Fruit fly (Drosophila melanogaster): ENCODE results near the gene CG2691.

Gene CG2691

dm6 chrX:13644696-13645393 lies 20.6 kb upstream of the CG2691 start:
- TF ChIP-seq CG14655 (GFP tag; optimal IDR thresholded peaks at IDR 0.05): peak; percentile 5
- peak; percentile 38 for TF ChIP-seq CG8159 (tag; optimal IDR thresholded peaks at IDR 0.05)
- peak; percentile 41 for TF ChIP-seq Snoo (tag; optimal IDR thresholded peaks at IDR 0.05)
- peak; percentile 49; the same call in 2 of the 3 replicates for TF ChIP-seq CG4496 (GFP tag; IDR thresholded peaks at IDR 0.05)
- no peak for TF ChIP-seq CG17806 (tag; optimal IDR thresholded peaks at IDR 0.05)
- peak; percentile 69 for TF ChIP-seq Pif1B (GFP tag; optimal IDR thresholded peaks at IDR 0.05)
- no peak for TF ChIP-seq CG8301 (tag; optimal IDR thresholded peaks at IDR 0.05)
- TF ChIP-seq Pif1A (GFP tag; optimal IDR thresholded peaks at IDR 0.05): peak; percentile 56
- peak; percentile 80 for TF ChIP-seq gl (tag; optimal IDR thresholded peaks at IDR 0.05)
- no peak for TF ChIP-seq CG9948 (tag; optimal IDR thresholded peaks at IDR 0.05)
- peak; percentile 61 for TF ChIP-seq EcR (GFP tag; optimal IDR thresholded peaks at IDR 0.05)
- no peak for TF ChIP-seq fd96Ca (GFP tag; IDR thresholded peaks at IDR 0.05)
- peak; percentile 19; the same call in 1 of the 2 replicates for TF ChIP-seq Ets98B (GFP tag; IDR thresholded peaks at IDR 0.05)
- TF ChIP-seq CG15710 (tag; optimal IDR thresholded peaks at IDR 0.05): peak; percentile 46
- TF ChIP-seq CG12605 (GFP tag; IDR thresholded peaks at IDR 0.05): no peak
- TF ChIP-seq CG10348 (GFP tag; IDR thresholded peaks at IDR 0.05): no peak
- TF ChIP-seq CG34367 (tag; optimal IDR thresholded peaks at IDR 0.05): peak; percentile 41
- no peak for TF ChIP-seq rn (GFP tag; IDR thresholded peaks at IDR 0.05)
- peak; percentile 78 for TF ChIP-seq CG13204 (GFP tag; optimal IDR thresholded peaks at IDR 0.05)

DNA sequence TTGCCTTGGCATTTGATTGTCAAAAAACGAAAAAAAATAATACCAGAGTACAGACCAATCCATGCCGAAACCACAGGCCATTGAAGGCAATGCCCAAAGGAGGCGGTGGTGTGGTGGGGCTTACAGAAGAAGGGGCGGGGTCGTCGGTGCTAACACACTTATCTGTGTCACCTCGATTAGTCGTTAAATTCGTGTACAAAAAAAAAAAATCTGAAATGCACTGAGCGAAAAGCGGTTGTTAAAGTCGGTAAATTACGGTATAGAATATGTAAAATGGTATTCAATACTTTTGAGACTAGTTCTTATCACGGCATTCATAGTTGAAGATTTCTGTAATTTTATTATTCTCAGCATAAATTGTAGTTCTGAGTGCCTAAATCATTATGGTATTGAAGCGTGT lies 19.8 kb upstream of the CG2691 start:
- TF ChIP-seq Snoo (tag; optimal IDR thresholded peaks at IDR 0.05): peak; percentile 14
- peak; percentile 56 for TF ChIP-seq CG15710 (tag; optimal IDR thresholded peaks at IDR 0.05)
- TF ChIP-seq Pif1A (GFP tag; optimal IDR thresholded peaks at IDR 0.05): peak; percentile 3
- 0 out of 3 replicates have a peak, but pooled peaks have one; percentile 42 for TF ChIP-seq fd96Ca (GFP tag; IDR thresholded peaks at IDR 0.05)
- peak; percentile 32 for TF ChIP-seq CG9948 (tag; optimal IDR thresholded peaks at IDR 0.05)
- TF ChIP-seq CG17806 (tag; optimal IDR thresholded peaks at IDR 0.05): peak; percentile 58
- no peak for TF ChIP-seq Pif1B (GFP tag; optimal IDR thresholded peaks at IDR 0.05)
- 0 out of 2 replicates have a peak, but pooled peaks have one; percentile 22 for TF ChIP-seq Ets98B (GFP tag; IDR thresholded peaks at IDR 0.05)
- no peak for TF ChIP-seq CG12605 (GFP tag; IDR thresholded peaks at IDR 0.05)
- TF ChIP-seq CG32121 (GFP tag; IDR thresholded peaks at IDR 0.05): 0 out of 2 replicates have a peak, but pooled peaks have one; percentile 22
- no peak for TF ChIP-seq D1 (tag; optimal IDR thresholded peaks at IDR 0.05)
- TF ChIP-seq CG10348 (GFP tag; IDR thresholded peaks at IDR 0.05): no peak
- peak; percentile 83 for TF ChIP-seq CG4496 (GFP tag; IDR thresholded peaks at IDR 0.05)
- no peak for TF ChIP-seq EcR (GFP tag; optimal IDR thresholded peaks at IDR 0.05)
- TF ChIP-seq CG14655 (GFP tag; optimal IDR thresholded peaks at IDR 0.05): peak; percentile 5
- peak; percentile 57 for TF ChIP-seq CG8159 (tag; optimal IDR thresholded peaks at IDR 0.05)
- no peak for TF ChIP-seq gl (tag; optimal IDR thresholded peaks at IDR 0.05)
- TF ChIP-seq rn (GFP tag; IDR thresholded peaks at IDR 0.05): 0 out of 2 replicates have a peak, but pooled peaks have one; percentile 24
- TF ChIP-seq CG34367 (tag; optimal IDR thresholded peaks at IDR 0.05): peak; percentile 46
- TF ChIP-seq CG8301 (tag; optimal IDR thresholded peaks at IDR 0.05): peak; percentile 17
- TF ChIP-seq CG13204 (GFP tag; optimal IDR thresholded peaks at IDR 0.05): no peak

- no peak for TF ChIP-seq CG8301 (tag; optimal IDR thresholded peaks at IDR 0.05)
- peak; percentile 36 for TF ChIP-seq CG13204 (GFP tag; optimal IDR thresholded peaks at IDR 0.05)
- TF ChIP-seq Pif1A (GFP tag; optimal IDR thresholded peaks at IDR 0.05): no peak
- no peak for TF ChIP-seq gl (tag; optimal IDR thresholded peaks at IDR 0.05)
- no peak for TF ChIP-seq CG17806 (tag; optimal IDR thresholded peaks at IDR 0.05)
- peak; percentile 49; the same call in 2 of the 3 replicates for TF ChIP-seq CG4496 (GFP tag; IDR thresholded peaks at IDR 0.05)
- no peak for TF ChIP-seq CG10348 (GFP tag; IDR thresholded peaks at IDR 0.05)
- no peak for TF ChIP-seq CG14655 (GFP tag; optimal IDR thresholded peaks at IDR 0.05)
- TF ChIP-seq CG34367 (tag; optimal IDR thresholded peaks at IDR 0.05): peak; percentile 9
- no peak for TF ChIP-seq CG9948 (tag; optimal IDR thresholded peaks at IDR 0.05)
- TF ChIP-seq CG8159 (tag; optimal IDR thresholded peaks at IDR 0.05): no peak
- no peak for TF ChIP-seq fd96Ca (GFP tag; IDR thresholded peaks at IDR 0.05)
- peak; percentile 49; the same call in 1 of the 2 replicates for TF ChIP-seq Ets98B (GFP tag; IDR thresholded peaks at IDR 0.05)
- no peak for TF ChIP-seq CG32121 (GFP tag; IDR thresholded peaks at IDR 0.05)
- TF ChIP-seq CG12605 (GFP tag; IDR thresholded peaks at IDR 0.05): peak; percentile 20; the same call in 1 of the 2 replicates
- TF ChIP-seq rn (GFP tag; IDR thresholded peaks at IDR 0.05): no peak
- TF ChIP-seq Pif1B (GFP tag; optimal IDR thresholded peaks at IDR 0.05): peak; percentile 41
- TF ChIP-seq Snoo (tag; optimal IDR thresholded peaks at IDR 0.05): peak; percentile 14
- TF ChIP-seq D1 (tag; optimal IDR thresholded peaks at IDR 0.05): no peak
- TF ChIP-seq CG15710 (tag; optimal IDR thresholded peaks at IDR 0.05): no peak
- peak; percentile 58 for TF ChIP-seq EcR (GFP tag; optimal IDR thresholded peaks at IDR 0.05)
Observed at dm6 chrX:13641891-13642617, 17.8 kb upstream of the CG2691 start.

DNA sequence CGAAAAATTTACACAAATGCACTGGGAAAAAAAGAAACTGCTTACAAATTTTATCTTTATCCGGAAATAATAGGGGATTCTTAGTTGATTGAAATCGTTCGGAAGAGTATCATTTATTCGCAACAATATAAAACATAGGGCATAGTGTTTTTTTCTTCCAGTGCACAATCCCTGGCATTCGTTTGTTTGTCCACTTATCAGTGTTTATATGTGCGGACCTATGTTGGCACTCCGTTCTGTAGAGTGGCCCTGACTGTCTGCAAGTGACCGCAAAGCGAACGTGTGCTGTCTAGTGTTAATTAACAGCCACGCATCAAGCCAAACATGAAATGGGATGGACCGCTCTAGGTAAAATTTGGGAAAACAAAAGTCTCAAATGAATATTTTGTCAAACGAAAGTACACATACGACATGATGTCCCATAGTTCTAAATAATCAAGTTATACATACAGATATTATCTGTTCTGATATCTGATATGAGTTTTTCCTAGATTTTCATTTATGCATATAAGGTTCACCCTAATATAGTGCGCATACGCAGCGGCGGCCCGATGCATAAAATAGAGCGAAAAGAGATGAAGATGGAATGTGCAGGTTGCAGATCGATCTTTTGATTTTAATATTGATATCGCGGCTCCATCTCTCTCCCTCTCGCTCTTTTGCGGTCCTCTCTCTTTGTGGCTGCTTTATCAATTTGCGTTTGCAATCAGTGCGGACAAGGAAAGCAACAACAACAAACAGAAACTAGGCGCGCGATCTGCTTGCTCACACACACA lies 17.1 kb upstream of the CG2691 start:
- peak; percentile 100 for TF ChIP-seq CG8159 (tag; optimal IDR thresholded peaks at IDR 0.05)
- peak; percentile 84 for TF ChIP-seq CG12605 (GFP tag; IDR thresholded peaks at IDR 0.05)
- peak; percentile 67 for TF ChIP-seq gl (tag; optimal IDR thresholded peaks at IDR 0.05)
- TF ChIP-seq fd96Ca (GFP tag; IDR thresholded peaks at IDR 0.05): peak; percentile 90
- peak; percentile 70 for TF ChIP-seq D1 (tag; optimal IDR thresholded peaks at IDR 0.05)
- TF ChIP-seq CG32121 (GFP tag; IDR thresholded peaks at IDR 0.05): peak; percentile 90
- TF ChIP-seq CG4496 (GFP tag; IDR thresholded peaks at IDR 0.05): peak; percentile 93
- TF ChIP-seq Pif1B (GFP tag; optimal IDR thresholded peaks at IDR 0.05): peak; percentile 79
- peak; percentile 80 for TF ChIP-seq CG34367 (tag; optimal IDR thresholded peaks at IDR 0.05)
- TF ChIP-seq Pif1A (GFP tag; optimal IDR thresholded peaks at IDR 0.05): peak; percentile 85
- peak; percentile 82 for TF ChIP-seq CG9948 (tag; optimal IDR thresholded peaks at IDR 0.05)
- TF ChIP-seq Snoo (tag; optimal IDR thresholded peaks at IDR 0.05): peak; percentile 27
- TF ChIP-seq CG17806 (tag; optimal IDR thresholded peaks at IDR 0.05): peak; percentile 83
- peak; percentile 87 for TF ChIP-seq CG8301 (tag; optimal IDR thresholded peaks at IDR 0.05)
- TF ChIP-seq CG13204 (GFP tag; optimal IDR thresholded peaks at IDR 0.05): peak; percentile 44
- peak; percentile 89 for TF ChIP-seq CG15710 (tag; optimal IDR thresholded peaks at IDR 0.05)
- TF ChIP-seq Ets98B (GFP tag; IDR thresholded peaks at IDR 0.05): peak; percentile 90
- TF ChIP-seq CG10348 (GFP tag; IDR thresholded peaks at IDR 0.05): peak; percentile 67
- peak; percentile 87 for TF ChIP-seq CG14655 (GFP tag; optimal IDR thresholded peaks at IDR 0.05)
- TF ChIP-seq EcR (GFP tag; optimal IDR thresholded peaks at IDR 0.05): no peak
- peak; percentile 72 for TF ChIP-seq rn (GFP tag; IDR thresholded peaks at IDR 0.05)
